Worm (Caenorhabditis elegans) whole organism, L4 larva: Measurements from ENCODE around the gene str-5.
A peak's percentile ranks its signal among the peaks of the same experiment; 100 is the strongest.

ENCODE experiments used
- D1046.2 ChIP-seq: fragments of 200-800 bp; sonication (Bioruptor generic); IDR thresholded peaks from 2 replicates; pipeline ENCODE4 v1.3.6; 2022; ENCODE audit warnings: missing genetic modification characterization, missing compliant biosample characterization
- F10B5.3 ChIP-seq: sonication (generic microtip); optimal IDR thresholded peaks from 2 replicates; lab custom pipeline; 2016; ENCODE audit warnings: mild to moderate bottlenecking, missing genetic modification characterization, missing compliant biosample characterization
- F26F4.8 ChIP-seq: fragments of 200-800 bp; sonication (Bioruptor generic); conservative IDR thresholded peaks from 2 replicates; pipeline ENCODE4 v1.3.6; 2022; ENCODE audit warnings: missing genetic modification characterization, missing compliant biosample characterization
- F44E2.7 ChIP-seq: fragments of 200-800 bp; sonication (Bioruptor generic); IDR thresholded peaks from 2 replicates; pipeline ENCODE4 v2.1.2; 2022; ENCODE audit warnings: missing genetic modification characterization, missing compliant biosample characterization
- T26A8.4 ChIP-seq: fragments of 200-800 bp; sonication (Bioruptor generic); IDR thresholded peaks from 2 replicates; pipeline ENCODE4 v1.3.6; 2022; ENCODE audit warnings: missing genetic modification characterization, missing compliant biosample characterization
- Y75B8A.6 ChIP-seq: fragments of 200-800 bp; sonication (Bioruptor generic); IDR thresholded peaks from 2 replicates; pipeline ENCODE4 v1.3.6; 2022; ENCODE audit warnings: missing genetic modification reagents, missing genetic modification characterization, missing compliant biosample characterization
- aly-2 ChIP-seq: sonication (generic microtip); optimal IDR thresholded peaks from 2 replicates; lab custom pipeline; 2018; ENCODE audit warnings: missing biosample characterization, missing genetic modification characterization
- ceh-32 ChIP-seq: sonication (generic microtip); optimal IDR thresholded peaks from 2 replicates; lab custom pipeline; 2016; ENCODE audit warnings: mild to moderate bottlenecking, missing genetic modification characterization, missing compliant biosample characterization; ENCODE audit not compliant: poor library complexity
- ces-1 ChIP-seq: fragments of 150-350 bp; sonication (generic microtip); optimal IDR thresholded peaks from 4 replicates; lab custom pipeline; 2014; ENCODE audit warnings: missing biosample characterization, missing genetic modification reagents, missing genetic modification characterization
- cey-2 ChIP-seq: sonication (generic microtip); optimal IDR thresholded peaks from 3 replicates; lab custom pipeline; 2017; ENCODE audit warnings: missing genetic modification characterization, mild to moderate bottlenecking, missing compliant biosample characterization, antibody characterized with exemption, borderline replicate concordance; ENCODE audit not compliant: insufficient read depth
- ctbp-1 ChIP-seq: fragments of 200-800 bp; sonication (Bioruptor generic); IDR thresholded peaks from 2 replicates; pipeline ENCODE4 v1.3.6; 2022; ENCODE audit warnings: missing genetic modification reagents, missing genetic modification characterization, missing compliant biosample characterization
- daf-16 ChIP-seq, 3 experiments: sonication (generic microtip); optimal IDR thresholded peaks; 2 replicates each; lab custom pipeline; 2016 to 2017; ENCODE audit warnings: missing genetic modification characterization in 3 of 3, missing genetic modification reagents in 3 of 3, mild to moderate bottlenecking in 2 of 3, missing compliant biosample characterization in 2 of 3, missing biosample characterization in 1 of 3, moderate library complexity in 1 of 3
- daf-19 ChIP-seq: fragments of 200-800 bp; sonication (Bioruptor generic); conservative IDR thresholded peaks from 2 replicates; pipeline ENCODE4 v1.3.6; 2022; ENCODE audit warnings: missing genetic modification characterization, missing compliant biosample characterization
- dve-1 ChIP-seq: sonication (generic microtip); optimal IDR thresholded peaks from 2 replicates; lab custom pipeline; 2017; ENCODE audit warnings: antibody characterized with exemption, mild to moderate bottlenecking, missing genetic modification characterization, missing compliant biosample characterization; ENCODE audit not compliant: insufficient read depth
- fkh-10 ChIP-seq: fragments of 150-350 bp; optimal IDR thresholded peaks from 2 replicates; lab custom pipeline; 2014; ENCODE audit warnings: missing biosample characterization, missing genetic modification reagents, missing genetic modification characterization
- fos-1 ChIP-seq: fragments of 150-350 bp; optimal IDR thresholded peaks from 2 replicates; lab custom pipeline; 2014; ENCODE audit warnings: missing biosample characterization, missing genetic modification characterization
- gei-8 ChIP-seq: fragments of 200-800 bp; sonication (Bioruptor generic); optimal IDR thresholded peaks from 2 replicates; lab custom pipeline; 2018; ENCODE audit warnings: mild to moderate bottlenecking, missing genetic modification characterization, missing compliant biosample characterization
- hif-1 ChIP-seq, 2 experiments: sonication (generic microtip); optimal IDR thresholded peaks; 2 replicates each; lab custom pipeline; 2016 to 2017; ENCODE audit warnings: missing compliant biosample characterization in 2 of 2, missing genetic modification characterization in 2 of 2, missing genetic modification reagents in 2 of 2, missing genotype in 2 of 2, mild to moderate bottlenecking in 1 of 2
- hlh-30 ChIP-seq: sonication (generic microtip); optimal IDR thresholded peaks from 2 replicates; lab custom pipeline; 2017; ENCODE audit warnings: antibody characterized with exemption, mild to moderate bottlenecking, missing genetic modification characterization, missing compliant biosample characterization; ENCODE audit not compliant: insufficient read depth
- jun-1 ChIP-seq: fragments of 150-350 bp; optimal IDR thresholded peaks from 2 replicates; lab custom pipeline; 2014; ENCODE audit warnings: missing biosample characterization, missing genetic modification reagents, missing genetic modification characterization
- lim-7 ChIP-seq: fragments of 200-800 bp; sonication (Bioruptor generic); IDR thresholded peaks from 2 replicates; pipeline ENCODE4 v1.3.6; 2022; ENCODE audit warnings: missing genetic modification characterization, missing compliant biosample characterization
- lin-38 ChIP-seq: fragments of 200-800 bp; sonication (Bioruptor generic); IDR thresholded peaks from 2 replicates; pipeline ENCODE4 v1.3.6; 2022; ENCODE audit warnings: missing genetic modification reagents, missing genetic modification characterization, missing compliant biosample characterization
- lsy-2 ChIP-seq, 2 experiments: fragments of 150-350 bp in 1 of 2; sonication (generic microtip) in 1 of 2; optimal IDR thresholded peaks; 2 replicates each; lab custom pipeline; 2014 to 2017; ENCODE audit warnings: missing biosample characterization in 2 of 2, missing genetic modification characterization in 2 of 2
- madf-9 ChIP-seq: fragments of 200-800 bp; sonication (Bioruptor generic); conservative IDR thresholded peaks from 2 replicates; pipeline ENCODE4 v1.3.6; 2022; ENCODE audit warnings: missing genetic modification reagents, missing genetic modification characterization, missing compliant biosample characterization
- mdl-1 ChIP-seq, 2 experiments: fragments of 150-350 bp in 1 of 2; sonication (generic microtip) in 1 of 2; optimal IDR thresholded peaks; 2 replicates each; lab custom pipeline; 2014 to 2017; ENCODE audit warnings: missing biosample characterization in 2 of 2, missing genetic modification characterization in 2 of 2
- mdt-29 ChIP-seq: fragments of 200-800 bp; sonication (Bioruptor generic); IDR thresholded peaks from 2 replicates; pipeline ENCODE4 v1.3.6; 2022; ENCODE audit warnings: missing genetic modification reagents, missing genetic modification characterization, missing compliant biosample characterization
- mes-2 ChIP-seq: sonication (generic microtip); optimal IDR thresholded peaks from 2 replicates; lab custom pipeline; 2016; ENCODE audit warnings: missing genotype, mild to moderate bottlenecking, missing genetic modification characterization, missing compliant biosample characterization; ENCODE audit not compliant: poor library complexity, severe bottlenecking
- mxl-3 ChIP-seq: fragments of 200-800 bp; sonication (Bioruptor generic); optimal IDR thresholded peaks from 2 replicates; lab custom pipeline; 2018; ENCODE audit warnings: mild to moderate bottlenecking, missing genetic modification characterization, missing compliant biosample characterization
- nhr-48 ChIP-seq: sonication (generic microtip); optimal IDR thresholded peaks from 2 replicates; lab custom pipeline; 2016; ENCODE audit warnings: mild to moderate bottlenecking, missing genetic modification characterization, missing compliant biosample characterization
- php-3 ChIP-seq: fragments of 200-800 bp; sonication (Bioruptor generic); IDR thresholded peaks from 2 replicates; pipeline ENCODE4 v1.3.6; 2022; ENCODE audit warnings: missing genetic modification reagents, missing genetic modification characterization, missing compliant biosample characterization
- rbr-2 ChIP-seq: sonication (generic microtip); optimal IDR thresholded peaks from 2 replicates; lab custom pipeline; 2016; ENCODE audit warnings: missing genotype, missing genetic modification characterization, missing compliant biosample characterization
- snpc-1.2 ChIP-seq: fragments of 200-800 bp; sonication (Bioruptor generic); IDR thresholded peaks from 2 replicates; pipeline ENCODE4 v1.3.6; 2022; ENCODE audit warnings: missing genetic modification reagents, missing genetic modification characterization, missing compliant biosample characterization
- snpc-4 ChIP-seq: fragments of 150-350 bp; optimal IDR thresholded peaks from 2 replicates; lab custom pipeline; 2014; ENCODE audit warnings: missing biosample characterization, missing genetic modification characterization
- spr-3 ChIP-seq: fragments of 200-800 bp; sonication (Bioruptor generic); optimal IDR thresholded peaks from 2 replicates; lab custom pipeline; 2018; ENCODE audit warnings: mild to moderate bottlenecking, missing genetic modification characterization, missing compliant biosample characterization
- tra-1 ChIP-seq: fragments of 200-800 bp; sonication (Bioruptor generic); IDR thresholded peaks from 2 replicates; pipeline ENCODE4 v1.3.6; 2022; ENCODE audit warnings: missing genetic modification reagents, missing genetic modification characterization, missing compliant biosample characterization
- unc-62 ChIP-seq, 3 experiments: fragments of 150-350 bp in 1 of 3; sonication (generic microtip); optimal IDR thresholded peaks in 2 of 3; peaks in 1 of 3; 1 replicate in 1 of 3; 2 replicates in 2 of 3; lab custom pipeline; 2014 to 2017; ENCODE audit warnings: missing biosample characterization in 3 of 3, missing genetic modification characterization in 3 of 3, missing genetic modification reagents in 3 of 3, missing genotype in 1 of 3
- vab-7 ChIP-seq: fragments of 200-800 bp; sonication (Bioruptor generic); IDR thresholded peaks from 2 replicates; pipeline ENCODE4 v1.3.6; 2022; ENCODE audit warnings: missing genetic modification reagents, missing genetic modification characterization, missing compliant biosample characterization

The str-5 gene

ce11 chrV:15712385-15712784 is 40.7 kb upstream of the str-5 start:
- TF ChIP-seq hlh-30 (tag; lab: Kevin White, UChicago): peak; percentile 39
- TF ChIP-seq dve-1 (tag; lab: Kevin White, UChicago): peak; percentile 66
- no peak for TF ChIP-seq mxl-3
- no peak for TF ChIP-seq daf-16 (GFP tag; optimal IDR thresholded peaks at IDR 0.05; lab: Kevin White, UChicago)
- TF ChIP-seq daf-16 (tag; optimal IDR thresholded peaks at IDR 0.05; lab: Kevin White, UChicago): peak; percentile 84
- no peak for TF ChIP-seq tra-1 (GFP tag; lab: Robert Waterston, UW)
- no peak for TF ChIP-seq madf-9 (GFP tag; lab: Robert Waterston, UW)
- no peak for TF ChIP-seq T26A8.4

DNA sequence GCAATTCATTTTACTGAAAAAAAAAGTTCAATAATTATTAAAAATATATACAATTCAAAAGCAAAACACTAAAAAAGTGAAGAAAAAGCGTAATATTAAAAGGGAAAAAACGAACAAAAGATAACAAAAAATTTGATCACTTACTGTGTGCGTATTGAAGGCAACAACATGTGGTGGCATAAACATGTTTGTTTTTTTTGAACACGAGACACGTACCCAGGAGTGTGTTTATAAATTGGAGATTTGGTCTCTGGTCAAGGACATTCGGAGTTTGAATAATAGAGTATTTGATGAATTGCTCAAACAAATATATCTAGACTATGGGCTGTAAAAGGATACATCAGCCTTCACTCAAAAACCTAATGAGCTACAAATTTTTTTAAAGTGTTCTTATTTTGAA is 37.4 kb upstream of the str-5 start:
- TF ChIP-seq Y75B8A.6 (GFP tag; lab: Robert Waterston, UW): no peak
- no peak for TF ChIP-seq cey-2
- peak; percentile 27 for TF ChIP-seq dve-1 (tag; lab: Kevin White, UChicago)
- TF ChIP-seq daf-16 (GFP tag; optimal IDR thresholded peaks at IDR 0.05; lab: Kevin White, UChicago): peak in 1 of 2 experiments; percentile 83
- peak; percentile 94 for TF ChIP-seq daf-16 (tag; optimal IDR thresholded peaks at IDR 0.05; lab: Kevin White, UChicago)
- peak in 1 of 2 experiments; percentile 11 for TF ChIP-seq mdl-1 (tag; optimal IDR thresholded peaks at IDR 0.05; lab: Kevin White, UChicago)
- peak in 1 of 2 experiments; percentile 54 for TF ChIP-seq unc-62 (GFP tag; optimal IDR thresholded peaks at IDR 0.05 in 1 of 2; lab: Kevin White, UChicago)
- TF ChIP-seq unc-62 (tag; optimal IDR thresholded peaks at IDR 0.05; lab: Kevin White, UChicago): no peak
- no peak for TF ChIP-seq spr-3 (GFP tag; lab: Kevin White, UChicago)
- no peak for TF ChIP-seq vab-7

DNA sequence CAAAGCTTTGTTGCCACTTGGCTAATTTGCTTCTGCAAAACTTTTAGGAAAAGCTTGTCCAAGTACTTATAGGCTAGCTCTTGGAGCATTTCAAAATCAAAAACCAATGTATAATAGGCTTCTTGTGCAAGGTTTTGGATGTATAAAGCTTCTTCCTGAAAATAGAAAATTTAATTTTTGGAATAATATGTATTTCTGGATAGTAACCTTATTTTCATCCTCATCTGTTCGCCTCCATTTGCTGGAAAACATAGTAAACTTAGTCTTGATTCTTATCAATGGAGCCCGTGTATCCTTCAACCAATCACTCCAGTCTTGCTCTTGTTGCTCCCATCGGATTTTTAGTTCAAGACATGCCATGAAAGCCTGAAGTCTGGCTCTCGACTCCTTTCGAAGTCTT is 36.4 kb upstream of the str-5 start, which contains the start of gene Y6E2A.4:
TSS of gene Y6E2A.4 (minus strand) at position 101 of the 400 bp plus-strand sequence.
- TF ChIP-seq mes-2 (tag; lab: Kevin White, UChicago): no peak
- TF ChIP-seq ceh-32 (tag; lab: Kevin White, UChicago): no peak
- no peak for TF ChIP-seq unc-62 (GFP tag; optimal IDR thresholded peaks at IDR 0.05 in 1 of 2; lab: Kevin White, UChicago)
- no peak for TF ChIP-seq unc-62 (tag; optimal IDR thresholded peaks at IDR 0.05; lab: Kevin White, UChicago)
- no peak for TF ChIP-seq dve-1 (tag; lab: Kevin White, UChicago)
- TF ChIP-seq jun-1: no peak
- TF ChIP-seq snpc-4 (tag; lab: Kevin White, UChicago): no peak
- no peak for TF ChIP-seq snpc-1.2 (GFP tag; lab: Robert Waterston, UW)
- TF ChIP-seq php-3: no peak
- TF ChIP-seq ces-1 (GFP tag; lab: Kevin White, UChicago): no peak
- TF ChIP-seq F10B5.3 (tag; lab: Kevin White, UChicago): no peak
- no peak for TF ChIP-seq mdt-29 (GFP tag; lab: Robert Waterston, UW)
- TF ChIP-seq daf-19 (GFP tag; lab: Robert Waterston, UW): no peak
- TF ChIP-seq F44E2.7 (GFP tag; lab: Robert Waterston, UW): no peak
- no peak for TF ChIP-seq ctbp-1 (GFP tag; lab: Robert Waterston, UW)
- TF ChIP-seq daf-16 (GFP tag; optimal IDR thresholded peaks at IDR 0.05; lab: Kevin White, UChicago): no peak
- TF ChIP-seq daf-16 (tag; optimal IDR thresholded peaks at IDR 0.05; lab: Kevin White, UChicago): no peak

ce11 chrV:15718562-15718961 is 34.5 kb upstream of the str-5 start, which contains the start of gene Y6E2A.5:
Y6E2A.5 (minus strand) TSS chrV:15718662.
- no peak for TF ChIP-seq lim-7 (GFP tag; lab: Robert Waterston, UW)
- TF ChIP-seq gei-8 (GFP tag; lab: Kevin White, UChicago): no peak
- peak in 1 of 2 experiments; percentile 18 for TF ChIP-seq unc-62 (GFP tag; optimal IDR thresholded peaks at IDR 0.05 in 1 of 2; lab: Kevin White, UChicago)
- no peak for TF ChIP-seq unc-62 (tag; optimal IDR thresholded peaks at IDR 0.05; lab: Kevin White, UChicago)
- TF ChIP-seq hif-1 (tag; optimal IDR thresholded peaks at IDR 0.05; lab: Kevin White, UChicago): no peak
- no peak for TF ChIP-seq madf-9 (GFP tag; lab: Robert Waterston, UW)
- TF ChIP-seq, all 104 proteins: peak for 1

DNA sequence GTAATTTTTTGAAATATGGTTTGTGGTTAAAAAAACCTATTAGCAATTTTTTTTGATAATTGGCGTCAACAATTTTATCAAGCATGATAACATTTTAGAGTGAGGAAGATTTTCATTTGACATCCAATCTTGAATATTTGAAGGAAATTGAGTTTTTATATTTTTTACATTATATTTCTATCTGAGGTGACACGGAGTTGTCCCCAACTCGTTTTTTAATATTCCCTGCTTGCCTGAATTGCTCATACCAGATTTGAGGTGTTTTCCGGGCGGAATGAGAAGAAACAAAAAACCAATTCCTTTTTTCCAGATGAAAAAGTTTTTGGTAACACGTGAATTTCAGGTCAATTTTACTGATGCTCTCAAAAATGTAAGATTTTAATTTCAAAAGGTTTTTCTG is 33.5 kb upstream of the str-5 start, which contains the start of gene Y6E2A.7:
TSS of gene Y6E2A.7 (plus strand) at position 301 of the 400 bp plus-strand sequence.
- no peak for TF ChIP-seq lsy-2 (tag; optimal IDR thresholded peaks at IDR 0.05; lab: Kevin White, UChicago)
- TF ChIP-seq mdl-1 (tag; optimal IDR thresholded peaks at IDR 0.05; lab: Kevin White, UChicago): no peak
- TF ChIP-seq fkh-10 (GFP tag; lab: Kevin White, UChicago): no peak
- no peak for TF ChIP-seq D1046.2 (GFP tag; lab: Robert Waterston, UW)
- TF ChIP-seq daf-19 (GFP tag; lab: Robert Waterston, UW): no peak
- TF ChIP-seq aly-2 (tag; lab: Kevin White, UChicago): no peak
- no peak for TF ChIP-seq fos-1 (tag; lab: Kevin White, UChicago)
- no peak for TF ChIP-seq F26F4.8
- no peak for TF ChIP-seq php-3
- TF ChIP-seq tra-1 (GFP tag; lab: Robert Waterston, UW): no peak
- TF ChIP-seq ctbp-1 (GFP tag; lab: Robert Waterston, UW): no peak
- TF ChIP-seq nhr-48 (tag; lab: Kevin White, UChicago): no peak
- TF ChIP-seq rbr-2: no peak
- TF ChIP-seq mxl-3: no peak
- TF ChIP-seq lin-38: no peak
